Worm (Caenorhabditis elegans) whole organism, mixed stage, embryonic: ENCODE measurements around the gene rpl-3.

Experiments
- M03D4.4 ChIP-seq: sonication (generic microtip); optimal IDR thresholded peaks from 2 replicates; lab custom pipeline; 2017; ENCODE audit warnings: mild to moderate bottlenecking, missing genetic modification characterization, missing compliant biosample characterization
- bed-3 ChIP-seq: fragments of 200-800 bp; sonication (Bioruptor generic); optimal IDR thresholded peaks from 3 replicates; lab custom pipeline; 2018; ENCODE audit warnings: mild to moderate bottlenecking, missing genetic modification characterization, moderate library complexity, missing compliant biosample characterization
- blmp-1 ChIP-seq: fragments of 150-350 bp; optimal IDR thresholded peaks from 2 replicates; lab custom pipeline; 2014; ENCODE audit warnings: missing biosample characterization, missing genetic modification characterization
- ceh-39 ChIP-seq: fragments of 150-350 bp; optimal IDR thresholded peaks from 2 replicates; lab custom pipeline; 2014; ENCODE audit warnings: missing biosample characterization, missing genetic modification characterization
- ceh-43 ChIP-seq: fragments of 200-800 bp; sonication (Bioruptor generic); optimal IDR thresholded peaks from 2 replicates; lab custom pipeline; 2018; ENCODE audit warnings: mild to moderate bottlenecking, missing genetic modification characterization, moderate library complexity, missing compliant biosample characterization
- ceh-83 ChIP-seq: fragments of 200-800 bp; sonication (Bioruptor generic); optimal IDR thresholded peaks from 2 replicates; lab custom pipeline; 2018; ENCODE audit warnings: mild to moderate bottlenecking, missing genetic modification characterization, missing compliant biosample characterization
- ces-1 ChIP-seq: fragments of 150-350 bp; optimal IDR thresholded peaks from 2 replicates; lab custom pipeline; 2014; ENCODE audit warnings: missing biosample characterization, missing genetic modification reagents, missing genetic modification characterization
- cnd-1 ChIP-seq: fragments of 200-800 bp; sonication (Bioruptor generic); optimal IDR thresholded peaks from 2 replicates; lab custom pipeline; 2018; ENCODE audit warnings: mild to moderate bottlenecking, missing genetic modification characterization, missing compliant biosample characterization
- drap-1 ChIP-seq: fragments of 200-800 bp; sonication (Bioruptor generic); optimal IDR thresholded peaks from 3 replicates; lab custom pipeline; 2018; ENCODE audit warnings: mild to moderate bottlenecking, missing genetic modification characterization, missing compliant biosample characterization
- elt-1 ChIP-seq: sonication (generic microtip); optimal IDR thresholded peaks from 2 replicates; lab custom pipeline; 2017; ENCODE audit warnings: missing genetic modification characterization, mild to moderate bottlenecking, missing compliant biosample characterization, antibody characterized with exemption, moderate library complexity, borderline replicate concordance; ENCODE audit not compliant: insufficient read depth
- elt-3 ChIP-seq: fragments of 150-350 bp; optimal IDR thresholded peaks from 2 replicates; lab custom pipeline; 2014; ENCODE audit warnings: missing biosample characterization, missing genetic modification characterization
- flh-1 ChIP-seq: fragments of 200-800 bp; sonication (Bioruptor generic); optimal IDR thresholded peaks from 2 replicates; lab custom pipeline; 2018; ENCODE audit warnings: mild to moderate bottlenecking, missing genetic modification characterization, moderate library complexity, missing compliant biosample characterization
- ham-2 ChIP-seq: fragments of 200-800 bp; sonication (Bioruptor generic); optimal IDR thresholded peaks from 2 replicates; lab custom pipeline; 2018; ENCODE audit warnings: mild to moderate bottlenecking, missing genetic modification characterization, missing compliant biosample characterization
- hlh-1 ChIP-seq: fragments of 150-350 bp; optimal IDR thresholded peaks from 2 replicates; lab custom pipeline; 2014; ENCODE audit warnings: missing biosample characterization, missing genetic modification reagents, missing genetic modification characterization
- lin-13 ChIP-seq: fragments of 150-350 bp; optimal IDR thresholded peaks from 2 replicates; lab custom pipeline; 2014; ENCODE audit warnings: missing biosample characterization, missing genetic modification characterization
- lin-32 ChIP-seq: fragments of 200-800 bp; sonication (Bioruptor generic); optimal IDR thresholded peaks from 2 replicates; lab custom pipeline; 2018; ENCODE audit warnings: mild to moderate bottlenecking, missing genetic modification characterization, missing compliant biosample characterization
- lsy-2 ChIP-seq: fragments of 150-350 bp; optimal IDR thresholded peaks from 2 replicates; lab custom pipeline; 2014; ENCODE audit warnings: missing biosample characterization, missing genetic modification characterization
- mab-5 ChIP-seq: fragments of 150-350 bp; optimal IDR thresholded peaks from 2 replicates; lab custom pipeline; 2014; ENCODE audit warnings: missing biosample characterization, missing genetic modification characterization
- mep-1 ChIP-seq: fragments of 150-350 bp; optimal IDR thresholded peaks from 2 replicates; lab custom pipeline; 2017; ENCODE audit warnings: missing biosample characterization, missing genetic modification reagents, missing genetic modification characterization, inconsistent platforms
- mls-2 ChIP-seq: sonication (generic microtip); optimal IDR thresholded peaks from 2 replicates; lab custom pipeline; 2016; ENCODE audit warnings: mild to moderate bottlenecking, missing genetic modification characterization, moderate library complexity, missing compliant biosample characterization
- nhr-12 ChIP-seq: fragments of 150-350 bp; optimal IDR thresholded peaks from 2 replicates; lab custom pipeline; 2014; ENCODE audit warnings: missing biosample characterization, missing genetic modification characterization
- nhr-2 ChIP-seq: fragments of 150-350 bp; optimal IDR thresholded peaks from 2 replicates; lab custom pipeline; 2014; ENCODE audit warnings: missing biosample characterization, missing genetic modification characterization
- nhr-237 ChIP-seq: fragments of 150-350 bp; optimal IDR thresholded peaks from 2 replicates; lab custom pipeline; 2014; ENCODE audit warnings: missing biosample characterization, missing genetic modification characterization
- nhr-28 ChIP-seq: fragments of 150-350 bp; optimal IDR thresholded peaks from 2 replicates; lab custom pipeline; 2014; ENCODE audit warnings: missing biosample characterization, missing genetic modification characterization
- nhr-76 ChIP-seq: sonication (generic microtip); optimal IDR thresholded peaks from 2 replicates; lab custom pipeline; 2017; ENCODE audit warnings: missing biosample characterization, missing genetic modification characterization
- pha-4 ChIP-seq: fragments of 150-350 bp; optimal IDR thresholded peaks from 2 replicates; lab custom pipeline; 2018; ENCODE audit warnings: missing biosample characterization, missing genetic modification reagents, missing genetic modification characterization
- sem-2 ChIP-seq: fragments of 200-800 bp; sonication (Bioruptor generic); optimal IDR thresholded peaks from 2 replicates; lab custom pipeline; 2018; ENCODE audit warnings: mild to moderate bottlenecking, missing genetic modification characterization, missing compliant biosample characterization
- snpc-4 ChIP-seq: fragments of 150-350 bp; optimal IDR thresholded peaks from 2 replicates; lab custom pipeline; 2014; ENCODE audit warnings: missing biosample characterization, missing genetic modification characterization
- sptf-1 ChIP-seq: sonication (generic microtip); optimal IDR thresholded peaks from 2 replicates; lab custom pipeline; 2017; ENCODE audit warnings: mild to moderate bottlenecking, missing genetic modification characterization, moderate library complexity, missing compliant biosample characterization
- tbx-8 ChIP-seq: fragments of 200-800 bp; sonication (Bioruptor generic); optimal IDR thresholded peaks from 2 replicates; lab custom pipeline; 2018; ENCODE audit warnings: mild to moderate bottlenecking, missing genetic modification characterization, moderate library complexity, missing compliant biosample characterization
- unc-120 ChIP-seq: sonication (generic microtip); optimal IDR thresholded peaks from 2 replicates; lab custom pipeline; 2017; ENCODE audit warnings: missing genetic modification characterization, missing compliant biosample characterization; ENCODE audit not compliant: poor library complexity, severe bottlenecking
- unc-39 ChIP-seq: fragments of 150-350 bp; optimal IDR thresholded peaks from 2 replicates; lab custom pipeline; 2014; ENCODE audit warnings: missing biosample characterization, missing genetic modification characterization
- unc-62 ChIP-seq: fragments of 150-350 bp; optimal IDR thresholded peaks from 2 replicates; lab custom pipeline; 2014; ENCODE audit warnings: missing biosample characterization, missing genetic modification reagents, missing genetic modification characterization
- zip-8 ChIP-seq: fragments of 150-350 bp; optimal IDR thresholded peaks from 2 replicates; lab custom pipeline; 2014; ENCODE audit warnings: missing biosample characterization, missing genetic modification characterization
- ztf-11 ChIP-seq: fragments of 150-350 bp; optimal IDR thresholded peaks from 2 replicates; lab custom pipeline; 2014; ENCODE audit warnings: missing biosample characterization, missing genetic modification characterization

rpl-3 gene

DNA sequence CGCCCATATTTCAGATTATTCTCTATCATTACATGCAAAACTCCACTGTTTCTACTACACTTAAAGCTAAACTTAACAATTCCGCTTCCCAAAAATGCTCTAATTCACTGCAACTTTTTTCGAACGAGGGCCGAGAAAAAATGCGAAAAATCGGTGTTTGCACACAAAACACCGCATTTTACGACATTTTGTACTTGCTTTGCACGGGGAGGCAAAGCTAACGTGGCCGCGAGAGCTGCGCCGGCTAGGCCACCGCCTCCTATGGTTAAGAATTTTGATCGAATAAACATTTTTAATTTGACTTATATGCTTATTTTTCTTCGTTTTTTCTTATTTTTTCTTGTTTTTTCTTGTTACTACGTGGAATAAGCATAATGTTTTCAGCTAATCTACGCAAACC lies 12.8 kb upstream of the rpl-3 start:
- peak; percentile 52 for TF ChIP-seq lsy-2 (tag; lab: Kevin White, UChicago)

DNA sequence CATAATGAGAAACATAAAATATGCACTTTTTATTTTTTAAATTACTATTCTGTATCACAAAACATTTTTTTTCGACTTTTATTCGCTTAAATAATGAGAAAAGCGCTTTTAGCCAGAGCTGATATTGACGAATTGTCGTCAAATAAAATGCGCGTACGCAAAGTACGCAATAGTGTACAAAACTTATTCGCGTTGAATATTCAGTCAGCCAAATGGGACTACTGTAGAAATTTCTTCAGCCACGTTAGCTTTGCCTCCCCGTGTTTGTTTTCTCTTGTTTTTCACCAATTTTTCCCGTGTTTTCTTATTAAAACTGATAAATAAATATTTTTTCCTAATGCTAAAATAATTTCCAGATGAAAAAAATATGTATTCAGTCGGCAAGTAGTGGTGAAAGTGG lies 10.6 kb upstream of the rpl-3 start:
- TF ChIP-seq lsy-2 (tag; lab: Kevin White, UChicago), result peak; percentile 88

DNA sequence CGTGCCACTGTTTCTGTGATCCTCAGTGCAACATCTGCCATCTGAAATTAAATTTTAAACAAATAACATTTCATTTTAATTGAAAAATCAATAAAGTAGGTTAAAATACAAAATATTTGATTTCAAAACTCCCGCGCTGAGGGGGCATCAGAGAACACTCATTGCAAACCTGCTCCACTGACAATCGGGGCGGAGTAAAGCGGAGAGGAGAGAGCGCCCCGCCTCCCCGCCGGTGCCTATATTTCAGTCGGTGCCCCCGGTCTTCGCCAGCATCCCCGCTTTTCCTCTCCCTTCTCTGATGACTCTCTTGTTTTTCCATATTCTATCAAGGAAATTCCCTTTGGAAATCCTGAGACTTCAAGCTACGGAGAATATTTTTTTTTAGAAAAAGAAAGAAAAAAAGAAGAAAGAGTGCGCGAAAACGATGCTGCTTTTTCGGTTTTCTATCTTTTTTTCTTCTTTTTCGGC lies 4.7 kb upstream of the rpl-3 start, which contains the start of gene brc-1:
Gene brc-1, minus strand, starts transcription at position 51 of the 468 bp plus-strand sequence.
- TF ChIP-seq ceh-43 (GFP tag; lab: Kevin White, UChicago), result no peak
- TF ChIP-seq hlh-1, result no peak
- TF ChIP-seq pha-4, result peak; percentile 67
- no peak for TF ChIP-seq sem-2
- TF ChIP-seq elt-1 (tag; lab: Kevin White, UChicago), result no peak
- TF ChIP-seq elt-3 (tag; lab: Kevin White, UChicago), result no peak
- TF ChIP-seq bed-3 (GFP tag; lab: Kevin White, UChicago), result no peak
- TF ChIP-seq tbx-8, result no peak
- no peak for TF ChIP-seq ztf-11 (tag; lab: Kevin White, UChicago)
- TF ChIP-seq M03D4.4, result peak; percentile 12
- TF ChIP-seq cnd-1, result peak; percentile 31
- TF ChIP-seq ceh-83 (GFP tag; lab: Kevin White, UChicago), result peak; percentile 12
- peak; percentile 17 for TF ChIP-seq unc-120 (tag; lab: Kevin White, UChicago)
- TF ChIP-seq sptf-1, result peak; percentile 71
- no peak for TF ChIP-seq snpc-4
- TF ChIP-seq nhr-12 (tag; lab: Kevin White, UChicago), result no peak
- no peak for TF ChIP-seq nhr-2 (tag; lab: Kevin White, UChicago)
- no peak for TF ChIP-seq nhr-76 (tag; lab: Kevin White, UChicago)
- TF ChIP-seq mls-2 (tag; lab: Kevin White, UChicago), result peak; percentile 48
- no peak for TF ChIP-seq blmp-1 (tag; lab: Kevin White, UChicago)
- TF ChIP-seq drap-1 (GFP tag; lab: Kevin White, UChicago), result peak; percentile 68
- TF ChIP-seq nhr-28 (tag; lab: Kevin White, UChicago), result no peak
- TF ChIP-seq lsy-2 (tag; lab: Kevin White, UChicago), result peak; percentile 90
- TF ChIP-seq unc-39, result no peak
- peak; percentile 65 for TF ChIP-seq ces-1 (GFP tag; lab: Kevin White, UChicago)
- TF ChIP-seq ham-2 (GFP tag; lab: Kevin White, UChicago), result peak; percentile 59
- peak; percentile 6 for TF ChIP-seq unc-62 (GFP tag; lab: Kevin White, UChicago)
- no peak for TF ChIP-seq flh-1
- TF ChIP-seq zip-8 (tag; lab: Kevin White, UChicago), result no peak
- no peak for TF ChIP-seq ceh-39 (tag; lab: Kevin White, UChicago)
- peak; percentile 83 for TF ChIP-seq mep-1
- TF ChIP-seq lin-13 (tag; lab: Kevin White, UChicago), result peak; percentile 50
- peak; percentile 92 for TF ChIP-seq nhr-237 (tag; lab: Kevin White, UChicago)
- TF ChIP-seq lin-32, result peak; percentile 15
- TF ChIP-seq mab-5 (tag; lab: Kevin White, UChicago), result no peak

DNA sequence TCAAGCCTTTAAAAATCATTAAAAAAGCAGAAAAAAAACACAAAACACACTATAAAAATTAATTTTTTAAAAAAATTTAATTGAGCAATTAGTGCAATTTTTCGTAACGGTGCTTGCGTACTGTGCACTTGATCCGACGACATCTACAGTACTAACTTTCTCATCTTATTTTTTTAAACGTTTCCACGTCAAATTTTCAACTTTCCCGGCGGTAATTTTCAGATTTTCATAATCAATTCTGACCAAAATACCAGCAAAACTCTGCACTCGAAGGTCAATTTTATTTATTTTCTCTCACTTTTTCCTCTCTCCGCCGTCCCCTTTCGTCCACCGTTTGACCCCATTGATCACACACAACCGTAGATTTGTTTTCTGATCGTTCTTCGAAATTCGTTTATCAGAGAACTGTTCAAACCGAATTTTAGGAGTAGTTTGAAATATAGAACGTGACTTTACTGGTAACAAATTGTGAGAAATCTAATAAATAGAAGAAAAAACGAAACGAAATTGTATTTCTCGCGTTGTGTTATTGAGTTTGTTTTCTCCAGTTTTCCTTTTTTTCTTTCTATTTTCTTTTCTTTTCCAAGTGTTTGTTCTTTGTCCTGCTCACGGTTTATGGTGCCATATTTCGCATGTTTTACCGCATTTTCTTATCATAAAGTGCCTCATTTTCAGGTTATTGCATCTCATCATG lies 3.7 kb upstream of the rpl-3 start, which contains the start of gene acs-19:
Gene acs-19, plus strand, starts transcription at position 676 of the 694 bp plus-strand sequence.
- TF ChIP-seq ceh-43 (GFP tag; lab: Kevin White, UChicago), result peak; percentile 35
- TF ChIP-seq ces-1 (GFP tag; lab: Kevin White, UChicago), result peak; percentile 73
- no peak for TF ChIP-seq sptf-1
- TF ChIP-seq, all 35 proteins: peak for 2
